Fruit fly (Drosophila melanogaster) whole organism: ENCODE data around the gene CG14641.

ENCODE experiments used
- Dll ChIP-seq: fragments of >200 bp; optimal IDR thresholded peaks from 2 replicates; lab custom pipeline; 2017
- usp ChIP-seq: fragments of >200 bp; optimal IDR thresholded peaks from 2 replicates; lab custom pipeline; 2017; ENCODE audit warnings: missing biosample characterization, missing genetic modification characterization, mixed read lengths

- no peak for TF ChIP-seq usp
- no peak for TF ChIP-seq Dll
Observed at dm6 chr3R:4232139-4233017, at the start of gene CG14641.
